Worm (Caenorhabditis elegans) whole organism, young adult: ENCODE data around the gene H04M03.12.

Experiments
- B0019.2 ChIP-seq: fragments of 200-800 bp; sonication (Bioruptor generic); conservative IDR thresholded peaks from 2 replicates; pipeline ENCODE4 v1.3.6; 2022; ENCODE audit warnings: missing genetic modification reagents, missing genetic modification characterization, missing compliant biosample characterization
- Y53F4B.3 ChIP-seq: fragments of 200-800 bp; sonication (Bioruptor generic); IDR thresholded peaks from 2 replicates; pipeline ENCODE4 v1.3.6; 2022; ENCODE audit warnings: missing genetic modification reagents, missing genetic modification characterization, missing compliant biosample characterization
- bed-1 ChIP-seq: fragments of 200-800 bp; sonication (Bioruptor generic); IDR thresholded peaks from 2 replicates; pipeline ENCODE4 v1.3.6; 2022; ENCODE audit warnings: missing genetic modification reagents, missing genetic modification characterization, missing compliant biosample characterization
- ceh-58 ChIP-seq: fragments of 200-800 bp; sonication (Bioruptor generic); IDR thresholded peaks from 2 replicates; pipeline ENCODE4 v1.3.6; 2022; ENCODE audit warnings: missing genetic modification characterization, missing compliant biosample characterization
- egrh-3 ChIP-seq: fragments of 200-800 bp; sonication (Bioruptor generic); IDR thresholded peaks from 2 replicates; pipeline ENCODE4 v1.3.6; 2022; ENCODE audit warnings: missing genetic modification reagents, missing genetic modification characterization, missing compliant biosample characterization
- unc-62 ChIP-seq: fragments of 150-350 bp; optimal IDR thresholded peaks from 2 replicates; lab custom pipeline; 2014; ENCODE audit warnings: missing biosample characterization, missing genetic modification reagents, missing genetic modification characterization
- ztf-3 ChIP-seq: fragments of 200-800 bp; sonication (Bioruptor generic); optimal IDR thresholded peaks from 2 replicates; lab custom pipeline; 2018; ENCODE audit warnings: mild to moderate bottlenecking, missing genetic modification characterization, missing compliant biosample characterization

- TF ChIP-seq egrh-3 (GFP tag; lab: Robert Waterston, UW) (no peak), bed-1 (GFP tag; lab: Robert Waterston, UW) (no peak), Y53F4B.3 (no peak), ztf-3 (no peak), B0019.2 (GFP tag; lab: Robert Waterston, UW) (no peak), unc-62 (GFP tag; lab: Kevin White, UChicago) (no peak), ceh-58 (GFP tag; lab: Robert Waterston, UW) (no peak)
Observed at ce11 chrIV:5870072-5870471, 33.1 kb downstream of the H04M03.12 start, which contains the start of gene srv-17.
